Worm (Caenorhabditis elegans) whole organism, early embryonic: Measurements from ENCODE around the gene ife-4.

Experiments
- F13C5.2 ChIP-seq: sonication (generic microtip); optimal IDR thresholded peaks from 2 replicates; lab custom pipeline; 2017; ENCODE audit warnings: mild to moderate bottlenecking, missing genetic modification characterization, inconsistent platforms, missing compliant biosample characterization
- ama-1 ChIP-seq: fragments of 150-350 bp; optimal IDR thresholded peaks from 2 replicates; lab custom pipeline; 2014
- ceh-13 ChIP-seq: fragments of 200-800 bp; sonication (Bioruptor generic); optimal IDR thresholded peaks from 2 replicates; lab custom pipeline; 2018; ENCODE audit warnings: mild to moderate bottlenecking, missing genetic modification characterization, missing compliant biosample characterization
- flt-1 ChIP-seq: fragments of 200-800 bp; sonication (Bioruptor generic); IDR thresholded peaks from 2 replicates; pipeline ENCODE4 v1.3.6; 2022; ENCODE audit warnings: missing genetic modification characterization, missing compliant biosample characterization
- pes-1 ChIP-seq: fragments of 200-800 bp; sonication (Bioruptor generic); IDR thresholded peaks from 2 replicates; pipeline ENCODE4 v1.3.6; 2022; ENCODE audit warnings: missing genetic modification reagents, missing genetic modification characterization, missing compliant biosample characterization
- scrt-1 ChIP-seq: fragments of 200-800 bp; sonication (Bioruptor generic); IDR thresholded peaks from 2 replicates; pipeline ENCODE4 v1.3.6; 2022; ENCODE audit warnings: missing genetic modification characterization, missing compliant biosample characterization
- sea-1 ChIP-seq: fragments of 200-800 bp; sonication (Bioruptor generic); conservative IDR thresholded peaks from 2 replicates; pipeline ENCODE4 v1.3.6; 2022; ENCODE audit warnings: missing genetic modification characterization, missing compliant biosample characterization
- tra-4 ChIP-seq: sonication (generic microtip); optimal IDR thresholded peaks from 2 replicates; lab custom pipeline; 2017; ENCODE audit warnings: missing genetic modification characterization, missing compliant biosample characterization

ce11 chrX:1141617-1142016 is 37.6 kb downstream of the ife-4 start:
- TF ChIP-seq sea-1 (GFP tag; lab: Robert Waterston, UW) = no peak
- no peak for TF ChIP-seq pes-1 (GFP tag; lab: Robert Waterston, UW)
- no peak for TF ChIP-seq ceh-13 (GFP tag; lab: Kevin White, UChicago)
- no peak for TF ChIP-seq tra-4 (tag; lab: Kevin White, UChicago)
- no peak for TF ChIP-seq ama-1 (lab: Kevin White, UChicago)
- TF ChIP-seq flt-1 (GFP tag; lab: Robert Waterston, UW) = no peak
- TF ChIP-seq F13C5.2 (tag; lab: Kevin White, UChicago) = no peak
- no peak for TF ChIP-seq scrt-1 (GFP tag; lab: Robert Waterston, UW)
